Worm (Caenorhabditis elegans): Measurements from ENCODE around the gene C05D2.8.

- TF ChIP-seq zag-1 (tag; optimal IDR thresholded peaks at IDR 0.05) (no peak), fkh-10 (GFP tag; optimal IDR thresholded peaks at IDR 0.05) (no peak), elt-1 (tag; optimal IDR thresholded peaks at IDR 0.05) (no peak), egl-27 (tag; optimal IDR thresholded peaks at IDR 0.05) (no peak), unc-62 (GFP tag; optimal IDR thresholded peaks at IDR 0.05) (no peak)
Measured at ce11 chrIII:5570814-5571443, 39.2 kb downstream of the C05D2.8 start.
